Comparison of ENCODE assay signal across 3 fruit fly cellular contexts in genomic region chr3L:12082521-12082841, dm6.
TF ChIP-seq lines count a peak whose summit lies in the region.

No protein-coding gene starts in this region.

- no peak for TF ChIP-seq CTCF in whole organism, embryonic (GFP tag; optimal IDR thresholded peaks at IDR 0.05; lab: Kevin White, UChicago)

TF ChIP-seq in whole organism, embryonic, 481 proteins besides CTCF, POLR2A, EP300 and RAD21 (continues in another document):
- TF ChIP-seq CG2889 (GFP tag; IDR thresholded peaks at IDR 0.05; lab: Robert Waterston, UW) = 0 out of 3 replicates have a peak, but pooled peaks have one; percentile 32
- no peak for TF ChIP-seq CG3726 (GFP tag; IDR thresholded peaks at IDR 0.05; lab: Robert Waterston, UW)
- TF ChIP-seq Med (GFP tag; lab: Kevin White, UChicago) = peak; percentile 85
- TF ChIP-seq H2.0 (GFP tag; IDR thresholded peaks at IDR 0.05; lab: Robert Waterston, UW) = no peak
- TF ChIP-seq HHEX (GFP tag; optimal IDR thresholded peaks at IDR 0.05; lab: Kevin White, UChicago) = no peak
- 0 out of 3 replicates have a peak, but pooled peaks have one; percentile 13 for TF ChIP-seq ase (GFP tag; IDR thresholded peaks at IDR 0.05; lab: Robert Waterston, UW)
- no peak for TF ChIP-seq pros (GFP tag; optimal IDR thresholded peaks at IDR 0.05; lab: Kevin White, UChicago)
- no peak for TF ChIP-seq Pdp1 (GFP tag; optimal IDR thresholded peaks at IDR 0.05; lab: Kevin White, UChicago)
- no peak for TF ChIP-seq lola (GFP tag; optimal IDR thresholded peaks at IDR 0.05; lab: Kevin White, UChicago)
- no peak for TF ChIP-seq CG7745 (tag; optimal IDR thresholded peaks at IDR 0.05; lab: Kevin White, UChicago)
- TF ChIP-seq CG2120 (GFP tag; optimal IDR thresholded peaks at IDR 0.05; lab: Kevin White, UChicago) = no peak
- TF ChIP-seq CG6683 (GFP tag; optimal IDR thresholded peaks at IDR 0.05; lab: Kevin White, UChicago) = no peak
- TF ChIP-seq CG31224 (GFP tag; IDR thresholded peaks at IDR 0.05; lab: Robert Waterston, UW) = peak; percentile 24; the same call in 1 of the 2 replicates
- TF ChIP-seq Doc2 (GFP tag; IDR thresholded peaks at IDR 0.05; lab: Robert Waterston, UW) = 0 out of 2 replicates have a peak, but pooled peaks have one; percentile 43
- TF ChIP-seq chif (GFP tag; optimal IDR thresholded peaks at IDR 0.05; lab: Kevin White, UChicago) = no peak
- peak; percentile 71; the same call in 1 of the 3 replicates for TF ChIP-seq CG2199 (GFP tag; IDR thresholded peaks at IDR 0.05; lab: Robert Waterston, UW)
- TF ChIP-seq NC2β (GFP tag; optimal IDR thresholded peaks at IDR 0.05; lab: Kevin White, UChicago) = no peak
- TF ChIP-seq Ada2b (GFP tag; IDR thresholded peaks at IDR 0.05; lab: Robert Waterston, UW) = 0 out of 2 replicates have a peak, but pooled peaks have one; percentile 0
- TF ChIP-seq NFAT (GFP tag; IDR thresholded peaks at IDR 0.05; lab: Robert Waterston, UW) = 0 out of 2 replicates have a peak, but pooled peaks have one; percentile 34
- 0 out of 3 replicates have a peak, but pooled peaks have one; percentile 27 for TF ChIP-seq otp (GFP tag; IDR thresholded peaks at IDR 0.05; lab: Robert Waterston, UW)
- TF ChIP-seq ind (GFP tag; optimal IDR thresholded peaks at IDR 0.05; lab: Kevin White, UChicago) = no peak
- peak; percentile 63 for TF ChIP-seq chn (GFP tag; optimal IDR thresholded peaks at IDR 0.05; lab: Kevin White, UChicago)
- TF ChIP-seq CG2129 (GFP tag; IDR thresholded peaks at IDR 0.05; lab: Robert Waterston, UW; ENCODE audit: partially characterized antibody) = no peak
- no peak for TF ChIP-seq Poxn (GFP tag; IDR thresholded peaks at IDR 0.05; lab: Robert Waterston, UW)
- TF ChIP-seq kay (GFP tag; optimal IDR thresholded peaks at IDR 0.05; lab: Kevin White, UChicago) = no peak
- 0 out of 2 replicates have a peak, but pooled peaks have one; percentile 5 for TF ChIP-seq MBD-R2 (GFP tag; IDR thresholded peaks at IDR 0.05; lab: Robert Waterston, UW)
- TF ChIP-seq rib (GFP tag; IDR thresholded peaks at IDR 0.05; lab: Robert Waterston, UW) = peak; percentile 47; the same call in 1 of the 2 replicates
- TF ChIP-seq ranshi (GFP tag; IDR thresholded peaks at IDR 0.05; lab: Robert Waterston, UW) = no peak
- no peak for TF ChIP-seq gt (GFP tag; IDR thresholded peaks at IDR 0.05; lab: Robert Waterston, UW)

TF ChIP-seq in whole organism, prepupa, 60 proteins besides CTCF, POLR2A, EP300 and RAD21 (continues in another document):
- TF ChIP-seq CG1621 (tag; optimal IDR thresholded peaks at IDR 0.05; lab: Kevin White, UChicago) (peak; percentile 63), Hr4 (GFP tag; optimal IDR thresholded peaks at IDR 0.05; lab: Kevin White, UChicago) (no peak), OdsH (GFP tag; optimal IDR thresholded peaks at IDR 0.05; lab: Kevin White, UChicago) (no peak), CG3919 (GFP tag; optimal IDR thresholded peaks at IDR 0.05; lab: Kevin White, UChicago) (no peak), fd85E (GFP tag; optimal IDR thresholded peaks at IDR 0.05; lab: Kevin White, UChicago) (no peak), Eip78C (GFP tag; lab: Kevin White, UChicago) (no peak), Sox14 (GFP tag; optimal IDR thresholded peaks at IDR 0.05; lab: Kevin White, UChicago) (no peak), CG8319 (GFP tag; optimal IDR thresholded peaks at IDR 0.05; lab: Kevin White, UChicago) (no peak), spab (GFP tag; optimal IDR thresholded peaks at IDR 0.05; lab: Kevin White, UChicago) (no peak), Gug (GFP tag; IDR thresholded peaks at IDR 0.05; lab: Robert Waterston, UW) (no peak), dac (GFP tag; optimal IDR thresholded peaks at IDR 0.05; lab: Kevin White, UChicago) (no peak), eg (GFP tag; IDR thresholded peaks at IDR 0.05; lab: Robert Waterston, UW) (no peak; the same call in 2 of the 3 replicates), CG6808 (GFP tag; optimal IDR thresholded peaks at IDR 0.05; lab: Kevin White, UChicago) (no peak), achi (GFP tag; optimal IDR thresholded peaks at IDR 0.05; lab: Kevin White, UChicago) (no peak), vri (GFP tag; optimal IDR thresholded peaks at IDR 0.05; lab: Kevin White, UChicago) (peak; percentile 6), CG11902 (GFP tag; optimal IDR thresholded peaks at IDR 0.05; lab: Kevin White, UChicago) (no peak), Ets96B (tag; optimal IDR thresholded peaks at IDR 0.05; lab: Kevin White, UChicago) (no peak), esn (GFP tag; optimal IDR thresholded peaks at IDR 0.05; lab: Kevin White, UChicago) (no peak), CG7368 (GFP tag; optimal IDR thresholded peaks at IDR 0.05; lab: Kevin White, UChicago) (no peak), ss (GFP tag; optimal IDR thresholded peaks at IDR 0.05; lab: Kevin White, UChicago) (peak in 1 of 2 experiments; percentile 11), fd59A (GFP tag; optimal IDR thresholded peaks at IDR 0.05; lab: Kevin White, UChicago) (no peak), Smox (GFP tag; optimal IDR thresholded peaks at IDR 0.05; lab: Kevin White, UChicago) (no peak), dsx (GFP tag; optimal IDR thresholded peaks at IDR 0.05; lab: Kevin White, UChicago; ENCODE audit: poor library complexity, severe bottlenecking) (no peak), acj6 (GFP tag; optimal IDR thresholded peaks at IDR 0.05; lab: Kevin White, UChicago) (no peak), lz (GFP tag; optimal IDR thresholded peaks at IDR 0.05; lab: Kevin White, UChicago) (no peak), Hr38 (GFP tag; optimal IDR thresholded peaks at IDR 0.05; lab: Kevin White, UChicago) (no peak), CG6854 (GFP tag; optimal IDR thresholded peaks at IDR 0.05; lab: Kevin White, UChicago) (peak; percentile 54), svp (GFP tag; lab: Kevin White, UChicago) (peak; percentile 78), Hr39 (GFP tag; optimal IDR thresholded peaks at IDR 0.05; lab: Kevin White, UChicago) (no peak), CG6276 (GFP tag; optimal IDR thresholded peaks at IDR 0.05; lab: Kevin White, UChicago) (no peak), Sox102F (GFP tag; optimal IDR thresholded peaks at IDR 0.05; lab: Kevin White, UChicago) (no peak), CG6163 (GFP tag; IDR thresholded peaks at IDR 0.05; lab: Robert Waterston, UW) (no peak), CG9139 (GFP tag; optimal IDR thresholded peaks at IDR 0.05; lab: Kevin White, UChicago) (no peak), CG16779 (tag; optimal IDR thresholded peaks at IDR 0.05; lab: Kevin White, UChicago) (no peak)

TF ChIP-seq in whole organism, pupa, 21 proteins besides CTCF, POLR2A, EP300 and RAD21:
- no peak for TF ChIP-seq CG17806 (tag; optimal IDR thresholded peaks at IDR 0.05; lab: Kevin White, UChicago)
- 0 out of 2 replicates have a peak, but pooled peaks have one; percentile 7 for TF ChIP-seq CG12605 (GFP tag; IDR thresholded peaks at IDR 0.05; lab: Robert Waterston, UW)

Comparison
In these comparisons a context has a peak if more than half of its experiments do, and no peak if none do; other contexts are left out.
1. Of the 7 proteins assayed by ChIP-seq in both whole organism, embryonic and whole organism, prepupa: peak only in whole organism, embryonic: none; only in whole organism, prepupa: CG6854; in both: none; in neither: 6.